Fruit fly (Drosophila melanogaster): ENCODE results near the gene Chrac-16.

The Chrac-16 gene

dm6 chrX:11983838-11984237 lies 33.9 kb downstream of the Chrac-16 start:
- no peak for TF ChIP-seq CTCF (optimal IDR thresholded peaks at IDR 0.05)
- no peak for TF ChIP-seq CG8478 (optimal IDR thresholded peaks at IDR 0.05)

Data from S2 (cell line).